Worm (Caenorhabditis elegans): ENCODE measurements around the gene K06H7.7.

K06H7.7 gene

ce11 chrIII:8043784-8044183 lies 41.5 kb downstream of the K06H7.7 start (continued):
- TF ChIP-seq lin-15B (tag; optimal IDR thresholded peaks at IDR 0.05) (peak; percentile 98), ceh-63 (GFP tag; optimal IDR thresholded peaks at IDR 0.05) (peak; percentile 95), vab-15 (tag; optimal IDR thresholded peaks at IDR 0.05) (peak; percentile 99), fkh-4 (tag; optimal IDR thresholded peaks at IDR 0.05; ENCODE audit: borderline replicate concordance) (peak; percentile 79), ceh-82 (tag; optimal IDR thresholded peaks at IDR 0.05) (peak; percentile 99), egl-27 (tag; optimal IDR thresholded peaks at IDR 0.05) (peak; percentile 83 to 97), nhr-12 (tag; optimal IDR thresholded peaks at IDR 0.05) (no peak), hlh-4 (tag; optimal IDR thresholded peaks at IDR 0.05) (no peak), C16A3.4 (tag; optimal IDR thresholded peaks at IDR 0.05) (peak; percentile 100), irx-1 (tag; optimal IDR thresholded peaks at IDR 0.05) (peak; percentile 69), unc-86 (tag; optimal IDR thresholded peaks at IDR 0.05) (peak; percentile 94), nhr-77 (tag; optimal IDR thresholded peaks at IDR 0.05) (peak; percentile 99), swsn-7 (tag; optimal IDR thresholded peaks at IDR 0.05) (peak; percentile 95), lin-35 (GFP tag; optimal IDR thresholded peaks at IDR 0.05) (peak; percentile 93 to 97), hpl-2 (GFP tag; optimal IDR thresholded peaks at IDR 0.05) (peak; percentile 96), C34B4.2 (tag; optimal IDR thresholded peaks at IDR 0.05) (no peak), nhr-19 (GFP tag; conservative IDR thresholded peaks at IDR 0.05) (peak; percentile 94), ets-5 (GFP tag; IDR thresholded peaks at IDR 0.05) (no peak), egl-13 (tag; optimal IDR thresholded peaks at IDR 0.05) (peak; percentile 86), nhr-90 (tag; optimal IDR thresholded peaks at IDR 0.05; ENCODE audit: poor library complexity) (peak; percentile 96), ces-1 (GFP tag; optimal IDR thresholded peaks at IDR 0.05) (peak; percentile 92), nhr-76 (tag; optimal IDR thresholded peaks at IDR 0.05) (peak; percentile 17), zag-1 (tag; optimal IDR thresholded peaks at IDR 0.05) (peak; percentile 97), ztf-11 (tag; optimal IDR thresholded peaks at IDR 0.05) (peak in 1 of 2 experiments; percentile 93), grh-1 (GFP tag; IDR thresholded peaks at IDR 0.05) (peak; percentile 75), blmp-1 (tag; optimal IDR thresholded peaks at IDR 0.05) (peak; percentile 87), C04F5.9 (tag; optimal IDR thresholded peaks at IDR 0.05) (peak; percentile 91), alr-1 (tag; optimal IDR thresholded peaks at IDR 0.05; ENCODE audit: borderline replicate concordance) (no peak), mab-9 (GFP tag; IDR thresholded peaks at IDR 0.05) (peak; percentile 86), lsy-2 (tag; optimal IDR thresholded peaks at IDR 0.05) (peak; percentile 96 to 98), isw-1 (GFP tag; IDR thresholded peaks at IDR 0.05) (peak; percentile 96)

- TF ChIP-seq C04F5.9 (tag; optimal IDR thresholded peaks at IDR 0.05): no peak
- TF ChIP-seq ceh-88 (GFP tag; IDR thresholded peaks at IDR 0.05): no peak
- TF ChIP-seq nhr-77 (tag; optimal IDR thresholded peaks at IDR 0.05): no peak
- no peak for TF ChIP-seq zip-4 (GFP tag; optimal IDR thresholded peaks at IDR 0.05)
- no peak for TF ChIP-seq sox-4 (tag; optimal IDR thresholded peaks at IDR 0.05)
Measured at ce11 chrIII:8042775-8043174, 42.5 kb downstream of the K06H7.7 start, which contains the start of gene K12H4.6. TSS of gene K12H4.6 (minus strand) at chrIII:8042875.

- TF ChIP-seq jun-1 (tag; optimal IDR thresholded peaks at IDR 0.05) (no peak), mef-2 (tag; optimal IDR thresholded peaks at IDR 0.05) (no peak), irx-1 (tag; optimal IDR thresholded peaks at IDR 0.05) (no peak), unc-98 (GFP tag; IDR thresholded peaks at IDR 0.05) (no peak), mdl-1 (tag; optimal IDR thresholded peaks at IDR 0.05) (no peak), ama-1 (optimal IDR thresholded peaks at IDR 0.05) (no peak), nhr-84 (tag; optimal IDR thresholded peaks at IDR 0.05) (no peak), snpc-4 (tag; optimal IDR thresholded peaks at IDR 0.05) (no peak), efl-1 (optimal IDR thresholded peaks at IDR 0.05) (no peak), efl-1 (GFP tag; optimal IDR thresholded peaks at IDR 0.05 in 1 of 2) (no peak), fkh-10 (GFP tag; optimal IDR thresholded peaks at IDR 0.05) (no peak), elt-2 (tag; optimal IDR thresholded peaks at IDR 0.05) (no peak)
Measured at ce11 chrIII:8037941-8038340, 47.3 kb downstream of the K06H7.7 start, which contains the start of gene dpf-6. TSS of gene dpf-6 (plus strand) at chrIII:8038241.
